Worm (Caenorhabditis elegans) whole organism, L1 larva: ENCODE results near the gene cyp-25A3.

Source experiments
- C16A3.4 ChIP-seq: fragments of 150-350 bp; optimal IDR thresholded peaks from 2 replicates; lab custom pipeline; 2014; ENCODE audit warnings: missing biosample characterization, missing genetic modification characterization
- F16B12.6 ChIP-seq: fragments of 150-350 bp; optimal IDR thresholded peaks from 2 replicates; lab custom pipeline; 2014; ENCODE audit warnings: missing biosample characterization, missing genetic modification characterization
- Y116A8C.19 ChIP-seq: sonication (generic microtip); optimal IDR thresholded peaks from 2 replicates; lab custom pipeline; 2016; ENCODE audit warnings: missing compliant biosample characterization, missing genetic modification characterization, borderline replicate concordance
- alr-1 ChIP-seq: fragments of 200-800 bp; sonication (Bioruptor generic); optimal IDR thresholded peaks from 2 replicates; lab custom pipeline; 2018; ENCODE audit warnings: borderline replicate concordance, mild to moderate bottlenecking, missing genetic modification characterization, missing compliant biosample characterization
- aly-2 ChIP-seq: fragments of 150-350 bp; optimal IDR thresholded peaks from 2 replicates; lab custom pipeline; 2014; ENCODE audit warnings: missing biosample characterization, missing genetic modification characterization
- blmp-1 ChIP-seq: fragments of 150-350 bp; optimal IDR thresholded peaks from 2 replicates; lab custom pipeline; 2014; ENCODE audit warnings: missing biosample characterization, missing genetic modification characterization
- ceh-63 ChIP-seq: fragments of 200-800 bp; sonication (Bioruptor generic); optimal IDR thresholded peaks from 2 replicates; lab custom pipeline; 2018; ENCODE audit warnings: mild to moderate bottlenecking, missing genetic modification characterization, missing compliant biosample characterization
- ceh-8 ChIP-seq: fragments of 200-800 bp; sonication (Bioruptor generic); optimal IDR thresholded peaks from 2 replicates; lab custom pipeline; 2018; ENCODE audit warnings: mild to moderate bottlenecking, missing genetic modification characterization, moderate library complexity, missing compliant biosample characterization
- ceh-82 ChIP-seq, 3 experiments: fragments of 150-350 bp in 1 of 3; sonication (generic microtip) in 2 of 3; optimal IDR thresholded peaks; 2 replicates each; lab custom pipeline; 2014 to 2017; ENCODE audit warnings: missing biosample characterization in 3 of 3, missing genetic modification characterization in 3 of 3
- ceh-88 ChIP-seq: fragments of 200-800 bp; sonication (Bioruptor generic); IDR thresholded peaks from 2 replicates; pipeline ENCODE4 v1.3.6; 2022; ENCODE audit warnings: missing genetic modification characterization, missing compliant biosample characterization
- ceh-90 ChIP-seq: sonication (generic microtip); optimal IDR thresholded peaks from 2 replicates; lab custom pipeline; 2016; ENCODE audit warnings: missing genetic modification characterization, missing compliant biosample characterization
- ces-1 ChIP-seq: fragments of 150-350 bp; optimal IDR thresholded peaks from 2 replicates; lab custom pipeline; 2014; ENCODE audit warnings: missing biosample characterization, missing genetic modification reagents, missing genetic modification characterization
- dsc-1 ChIP-seq: sonication (generic microtip); optimal IDR thresholded peaks from 2 replicates; lab custom pipeline; 2016; ENCODE audit warnings: mild to moderate bottlenecking, missing genetic modification characterization, missing compliant biosample characterization
- egl-13 ChIP-seq: sonication (generic microtip); optimal IDR thresholded peaks from 2 replicates; lab custom pipeline; 2016; ENCODE audit warnings: missing genotype, missing genetic modification reagents, missing genetic modification characterization, missing compliant biosample characterization
- egl-27 ChIP-seq, 2 experiments: fragments of 150-350 bp in 1 of 2; sonication (generic microtip); optimal IDR thresholded peaks; 3 replicates each; lab custom pipeline; 2017 to 2018; ENCODE audit warnings: missing biosample characterization in 2 of 2, missing genetic modification characterization in 2 of 2, missing genetic modification reagents in 2 of 2
- elt-2 ChIP-seq: sonication (generic microtip); optimal IDR thresholded peaks from 2 replicates; lab custom pipeline; 2016; ENCODE audit warnings: missing genetic modification characterization, mild to moderate bottlenecking, inconsistent platforms, missing compliant biosample characterization, missing genetic modification reagents
- elt-3 ChIP-seq, 6 experiments: fragments of 150-350 bp in 1 of 6; sonication (generic microtip); optimal IDR thresholded peaks; 2 replicates each; lab custom pipeline; 2017 to 2018; ENCODE audit warnings: missing biosample characterization in 6 of 6, missing genetic modification characterization in 6 of 6, inconsistent platforms in 1 of 6
- ets-5 ChIP-seq: fragments of 200-800 bp; sonication (Bioruptor generic); IDR thresholded peaks from 2 replicates; pipeline ENCODE4 v1.3.6; 2022; ENCODE audit warnings: missing genetic modification characterization, missing compliant biosample characterization
- fkh-10 ChIP-seq: sonication (generic microtip); optimal IDR thresholded peaks from 2 replicates; lab custom pipeline; 2017; ENCODE audit warnings: missing biosample characterization, missing genetic modification reagents, missing genetic modification characterization
- fkh-8 ChIP-seq: sonication (generic microtip); optimal IDR thresholded peaks from 2 replicates; lab custom pipeline; 2016; ENCODE audit warnings: mild to moderate bottlenecking, missing genetic modification characterization, missing compliant biosample characterization
- grh-1 ChIP-seq: fragments of 200-800 bp; sonication (Bioruptor generic); IDR thresholded peaks from 2 replicates; pipeline ENCODE4 v1.3.6; 2022; ENCODE audit warnings: missing genetic modification reagents, missing genetic modification characterization, missing compliant biosample characterization
- hlh-4 ChIP-seq: sonication (generic microtip); optimal IDR thresholded peaks from 2 replicates; lab custom pipeline; 2016; ENCODE audit warnings: mild to moderate bottlenecking, missing genetic modification characterization, missing compliant biosample characterization
- hpl-2 ChIP-seq: fragments of 150-350 bp; optimal IDR thresholded peaks from 2 replicates; lab custom pipeline; 2014; ENCODE audit warnings: missing biosample characterization, missing genetic modification reagents, missing genetic modification characterization
- irx-1 ChIP-seq: sonication (generic microtip); optimal IDR thresholded peaks from 2 replicates; lab custom pipeline; 2016; ENCODE audit warnings: missing genetic modification characterization, missing compliant biosample characterization
- isw-1 ChIP-seq: fragments of 200-800 bp; sonication (Bioruptor generic); IDR thresholded peaks from 2 replicates; pipeline ENCODE4 v1.3.6; 2022; ENCODE audit warnings: missing genetic modification characterization, missing compliant biosample characterization
- lin-14 ChIP-seq: fragments of 200-800 bp; sonication (Bioruptor generic); optimal IDR thresholded peaks from 2 replicates; lab custom pipeline; 2018; ENCODE audit warnings: mild to moderate bottlenecking, missing genetic modification characterization, moderate library complexity, missing compliant biosample characterization
- lin-39 ChIP-seq: fragments of 150-350 bp; optimal IDR thresholded peaks from 2 replicates; lab custom pipeline; 2014; ENCODE audit warnings: missing biosample characterization, missing genetic modification reagents, missing genetic modification characterization
- lsy-2 ChIP-seq, 2 experiments: fragments of 150-350 bp; optimal IDR thresholded peaks; 2 replicates each; lab custom pipeline; 2014; ENCODE audit warnings: missing biosample characterization in 2 of 2, missing genetic modification characterization in 2 of 2
- mab-9 ChIP-seq: fragments of 200-800 bp; sonication (Bioruptor generic); IDR thresholded peaks from 2 replicates; pipeline ENCODE4 v1.3.6; 2022; ENCODE audit warnings: missing genetic modification reagents, missing genetic modification characterization, missing compliant biosample characterization
- mef-2 ChIP-seq: fragments of 150-350 bp; optimal IDR thresholded peaks from 2 replicates; lab custom pipeline; 2014; ENCODE audit warnings: missing biosample characterization, missing genetic modification characterization
- mep-1 ChIP-seq: fragments of 150-350 bp; optimal IDR thresholded peaks from 2 replicates; lab custom pipeline; 2014; ENCODE audit warnings: missing biosample characterization, missing genetic modification characterization
- nhr-11 ChIP-seq: fragments of 150-350 bp; optimal IDR thresholded peaks from 2 replicates; lab custom pipeline; 2014; ENCODE audit warnings: missing biosample characterization, missing genetic modification characterization
- nhr-12 ChIP-seq: sonication (generic microtip); optimal IDR thresholded peaks from 2 replicates; lab custom pipeline; 2017; ENCODE audit warnings: missing biosample characterization, missing genetic modification characterization
- nhr-19 ChIP-seq: fragments of 200-800 bp; sonication (Bioruptor generic); conservative IDR thresholded peaks from 2 replicates; pipeline ENCODE4 v1.3.6; 2022; ENCODE audit warnings: missing genetic modification characterization, missing compliant biosample characterization
- nhr-20 ChIP-seq: sonication (generic microtip); optimal IDR thresholded peaks from 2 replicates; lab custom pipeline; 2016; ENCODE audit warnings: mild to moderate bottlenecking, missing genetic modification characterization, missing compliant biosample characterization
- nhr-28 ChIP-seq: fragments of 150-350 bp; optimal IDR thresholded peaks from 2 replicates; lab custom pipeline; 2014; ENCODE audit warnings: missing biosample characterization, missing genetic modification characterization
- nhr-47 ChIP-seq: sonication (generic microtip); optimal IDR thresholded peaks from 2 replicates; lab custom pipeline; 2016; ENCODE audit warnings: mild to moderate bottlenecking, missing genetic modification characterization, moderate library complexity, missing compliant biosample characterization
- nhr-71 ChIP-seq: sonication (generic microtip); optimal IDR thresholded peaks from 2 replicates; lab custom pipeline; 2016; ENCODE audit warnings: mild to moderate bottlenecking, missing genetic modification characterization, moderate library complexity, missing compliant biosample characterization
- nhr-76 ChIP-seq: sonication (generic microtip); optimal IDR thresholded peaks from 2 replicates; lab custom pipeline; 2017; ENCODE audit warnings: missing biosample characterization, missing genetic modification characterization
- nhr-84 ChIP-seq: sonication (generic microtip); optimal IDR thresholded peaks from 2 replicates; lab custom pipeline; 2017; ENCODE audit warnings: missing biosample characterization, missing genetic modification characterization
- nhr-85 ChIP-seq: sonication (generic microtip); peaks from one replicate; lab custom pipeline; 2016; ENCODE audit warnings: missing genetic modification characterization, inconsistent platforms, missing compliant biosample characterization
- nhr-90 ChIP-seq: sonication (generic microtip); optimal IDR thresholded peaks from 2 replicates; lab custom pipeline; 2016; ENCODE audit warnings: mild to moderate bottlenecking, missing genetic modification characterization, missing compliant biosample characterization; ENCODE audit not compliant: poor library complexity
- pax-3 ChIP-seq: fragments of 200-800 bp; sonication (Bioruptor generic); optimal IDR thresholded peaks from 2 replicates; lab custom pipeline; 2018; ENCODE audit warnings: mild to moderate bottlenecking, missing genetic modification characterization, moderate library complexity, missing compliant biosample characterization
- rnt-1 ChIP-seq: sonication (generic microtip); optimal IDR thresholded peaks from 2 replicates; lab custom pipeline; 2016; ENCODE audit warnings: mild to moderate bottlenecking, missing genetic modification characterization, moderate library complexity, missing compliant biosample characterization
- snpc-4 ChIP-seq: fragments of 150-350 bp; optimal IDR thresholded peaks from 2 replicates; lab custom pipeline; 2014; ENCODE audit warnings: missing biosample characterization, missing genetic modification characterization
- snu-23 ChIP-seq: sonication (generic microtip); optimal IDR thresholded peaks from 2 replicates; lab custom pipeline; 2016; ENCODE audit warnings: missing genetic modification characterization, missing compliant biosample characterization
- sptf-1 ChIP-seq: fragments of 150-350 bp; optimal IDR thresholded peaks from 2 replicates; lab custom pipeline; 2014; ENCODE audit warnings: missing biosample characterization, missing genetic modification characterization
- swsn-7 ChIP-seq: sonication (generic microtip); optimal IDR thresholded peaks from 2 replicates; lab custom pipeline; 2016; ENCODE audit warnings: missing genetic modification characterization, missing compliant biosample characterization
- tbx-2 ChIP-seq: sonication (generic microtip); optimal IDR thresholded peaks from 2 replicates; lab custom pipeline; 2016; ENCODE audit warnings: missing genetic modification characterization, missing compliant biosample characterization
- tlp-1 ChIP-seq: fragments of 150-350 bp; optimal IDR thresholded peaks from 2 replicates; lab custom pipeline; 2014; ENCODE audit warnings: missing biosample characterization, missing genetic modification characterization
- unc-130 ChIP-seq: fragments of 150-350 bp; optimal IDR thresholded peaks from 2 replicates; lab custom pipeline; 2017; ENCODE audit warnings: missing biosample characterization, missing genetic modification characterization, inconsistent platforms
- unc-30 ChIP-seq: sonication (generic microtip); optimal IDR thresholded peaks from 2 replicates; lab custom pipeline; 2017; ENCODE audit warnings: missing biosample characterization, missing genetic modification characterization
- unc-98 ChIP-seq: fragments of 200-800 bp; sonication (Bioruptor generic); IDR thresholded peaks from 2 replicates; pipeline ENCODE4 v1.3.6; 2022; ENCODE audit warnings: missing genetic modification characterization, missing compliant biosample characterization
- zag-1 ChIP-seq: fragments of 150-350 bp; optimal IDR thresholded peaks from 2 replicates; lab custom pipeline; 2014; ENCODE audit warnings: missing biosample characterization, missing genetic modification characterization

Gene cyp-25A3

DNA sequence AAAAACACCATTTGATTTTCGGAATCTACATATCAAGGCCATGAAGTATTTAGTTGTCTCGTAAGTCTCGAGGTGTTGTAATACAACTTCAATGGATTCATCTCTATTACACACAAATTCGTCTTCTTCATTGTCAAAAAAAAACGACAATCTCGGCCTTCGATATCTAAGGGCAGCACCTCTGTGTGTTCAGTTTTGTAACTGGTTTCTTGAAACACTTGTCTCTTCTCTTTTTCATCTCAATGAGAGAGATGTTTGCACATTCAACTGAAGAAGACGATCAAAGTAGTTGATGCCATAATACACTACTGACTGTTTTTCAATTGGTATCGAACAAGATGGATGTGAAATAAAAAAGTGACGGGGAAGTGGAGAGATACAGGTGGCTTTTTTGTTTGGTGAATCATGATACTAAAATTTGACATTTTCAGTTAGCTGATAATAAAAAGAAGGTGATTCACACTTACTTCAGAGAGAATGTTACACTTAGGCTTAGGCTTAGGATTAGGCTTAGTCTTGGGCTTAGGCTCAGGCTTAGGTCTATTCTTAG lies 28.1 kb downstream of the cyp-25A3 start:
- no peak for TF ChIP-seq ceh-82 (tag; optimal IDR thresholded peaks at IDR 0.05; lab: Kevin White, UChicago)
- TF ChIP-seq mef-2 (tag; lab: Kevin White, UChicago) = no peak
- TF ChIP-seq egl-27 (tag; optimal IDR thresholded peaks at IDR 0.05; lab: Kevin White, UChicago) = no peak
- TF ChIP-seq fkh-8 (tag; lab: Kevin White, UChicago) = no peak
- TF ChIP-seq fkh-10 (GFP tag; lab: Kevin White, UChicago) = no peak
- no peak for TF ChIP-seq nhr-47 (tag; lab: Kevin White, UChicago)
- TF ChIP-seq ceh-8 (GFP tag; lab: Kevin White, UChicago) = no peak
- no peak for TF ChIP-seq swsn-7
- no peak for TF ChIP-seq unc-130 (tag; lab: Kevin White, UChicago)
- TF ChIP-seq nhr-76 (tag; lab: Kevin White, UChicago) = no peak
- peak; percentile 83 for TF ChIP-seq lin-14 (GFP tag; lab: Kevin White, UChicago)
- no peak for TF ChIP-seq ets-5 (GFP tag; lab: Robert Waterston, UW)
- TF ChIP-seq zag-1 (tag; lab: Kevin White, UChicago) = no peak
- peak; percentile 29 for TF ChIP-seq nhr-20 (tag; lab: Kevin White, UChicago)
- no peak for TF ChIP-seq hlh-4 (tag; lab: Kevin White, UChicago)
- TF ChIP-seq lin-39 (tag; lab: Kevin White, UChicago) = no peak
- TF ChIP-seq nhr-90 = peak; percentile 2
- no peak for TF ChIP-seq ceh-90 (tag; lab: Kevin White, UChicago)
- no peak for TF ChIP-seq sptf-1 (tag; lab: Kevin White, UChicago)
- no peak for TF ChIP-seq unc-98 (GFP tag; lab: Robert Waterston, UW)
- TF ChIP-seq ceh-63 (GFP tag; lab: Kevin White, UChicago) = no peak
- TF ChIP-seq nhr-19 (GFP tag; lab: Robert Waterston, UW) = 0 out of 2 replicates have a peak, but pooled peaks have one; percentile 4
- no peak for TF ChIP-seq dsc-1
- TF ChIP-seq elt-3 (tag; optimal IDR thresholded peaks at IDR 0.05; lab: Kevin White, UChicago) = peak in 1 of 6 experiments; percentile 16
- no peak for TF ChIP-seq rnt-1 (tag; lab: Kevin White, UChicago)
- peak; percentile 10 for TF ChIP-seq blmp-1 (tag; lab: Kevin White, UChicago)
- peak; percentile 38 for TF ChIP-seq snu-23 (GFP tag; lab: Kevin White, UChicago)
- TF ChIP-seq isw-1 = no peak
- no peak for TF ChIP-seq nhr-11 (tag; lab: Kevin White, UChicago)
- no peak for TF ChIP-seq Y116A8C.19 (tag; lab: Kevin White, UChicago)
- no peak for TF ChIP-seq ceh-88 (GFP tag; lab: Robert Waterston, UW)
- no peak for TF ChIP-seq aly-2 (tag; lab: Kevin White, UChicago)
- TF ChIP-seq elt-2 (tag; lab: Kevin White, UChicago) = no peak
- TF ChIP-seq egl-13 = no peak
- peak in 1 of 2 experiments; percentile 23 for TF ChIP-seq lsy-2 (tag; optimal IDR thresholded peaks at IDR 0.05; lab: Kevin White, UChicago)
- TF ChIP-seq nhr-71 (tag; lab: Kevin White, UChicago) = peak; percentile 14
- peak; percentile 92 for TF ChIP-seq nhr-85 (tag; lab: Kevin White, UChicago)
- no peak for TF ChIP-seq pax-3
- no peak for TF ChIP-seq irx-1 (tag; lab: Kevin White, UChicago)
- TF ChIP-seq F16B12.6 (tag; lab: Kevin White, UChicago) = no peak
- no peak for TF ChIP-seq unc-30 (tag; lab: Kevin White, UChicago)
- no peak for TF ChIP-seq alr-1 (tag; lab: Kevin White, UChicago)
- no peak for TF ChIP-seq nhr-12
- no peak for TF ChIP-seq mab-9 (GFP tag; lab: Robert Waterston, UW)
- 0 out of 2 replicates have a peak, but pooled peaks have one; percentile 37 for TF ChIP-seq grh-1 (GFP tag; lab: Robert Waterston, UW)
- TF ChIP-seq ces-1 (GFP tag; lab: Kevin White, UChicago) = no peak
- no peak for TF ChIP-seq snpc-4 (tag; lab: Kevin White, UChicago)
- no peak for TF ChIP-seq nhr-28 (tag; lab: Kevin White, UChicago)
- TF ChIP-seq C16A3.4 (tag; lab: Kevin White, UChicago) = no peak
- no peak for TF ChIP-seq nhr-84 (tag; lab: Kevin White, UChicago)
- no peak for TF ChIP-seq tlp-1
- TF ChIP-seq hpl-2 (GFP tag; lab: Kevin White, UChicago) = no peak
- peak; percentile 9 for TF ChIP-seq mep-1 (tag; lab: Kevin White, UChicago)
- TF ChIP-seq tbx-2 = no peak
